Worm (Caenorhabditis elegans): Measurements from ENCODE around the gene H10D18.1.

Gene H10D18.1

ce11 chrV:3808336-3808735 is 6.7 kb upstream of the H10D18.1 start, which contains the start of gene srw-6:
Gene srw-6, plus strand, starts transcription at chrV:3808636.
- no peak for TF ChIP-seq ztf-23 (GFP tag; IDR thresholded peaks at IDR 0.05)
- TF ChIP-seq ref-1 (GFP tag; conservative IDR thresholded peaks at IDR 0.05), result no peak
- TF ChIP-seq tab-1 (GFP tag; IDR thresholded peaks at IDR 0.05), result no peak
- TF ChIP-seq cog-1 (tag; optimal IDR thresholded peaks at IDR 0.05), result no peak
- no peak for TF ChIP-seq T22C8.4 (GFP tag; IDR thresholded peaks at IDR 0.05)
- no peak for TF ChIP-seq klf-2 (GFP tag; conservative IDR thresholded peaks at IDR 0.05)
- no peak for TF ChIP-seq flt-1 (GFP tag; IDR thresholded peaks at IDR 0.05)
- no peak for TF ChIP-seq ztf-29 (GFP tag; IDR thresholded peaks at IDR 0.05)
- TF ChIP-seq med-1 (GFP tag; optimal IDR thresholded peaks at IDR 0.05; ENCODE audit: insufficient read depth), result no peak

- no peak for TF ChIP-seq T22C8.4 (GFP tag; IDR thresholded peaks at IDR 0.05)
Observed at ce11 chrV:3810035-3810434, 5.0 kb upstream of the H10D18.1 start.

- TF ChIP-seq klf-2 (GFP tag; conservative IDR thresholded peaks at IDR 0.05), result no peak
- TF ChIP-seq tab-1 (GFP tag; IDR thresholded peaks at IDR 0.05), result no peak
- TF ChIP-seq med-1 (GFP tag; optimal IDR thresholded peaks at IDR 0.05; ENCODE audit: insufficient read depth), result no peak
- TF ChIP-seq ztf-23 (GFP tag; IDR thresholded peaks at IDR 0.05), result no peak
- TF ChIP-seq ref-1 (GFP tag; conservative IDR thresholded peaks at IDR 0.05), result no peak
- TF ChIP-seq ztf-29 (GFP tag; IDR thresholded peaks at IDR 0.05), result no peak
- no peak for TF ChIP-seq T22C8.4 (GFP tag; IDR thresholded peaks at IDR 0.05)
- TF ChIP-seq cog-1 (tag; optimal IDR thresholded peaks at IDR 0.05), result no peak
- TF ChIP-seq flt-1 (GFP tag; IDR thresholded peaks at IDR 0.05), result no peak
Observed at ce11 chrV:3811541-3811940, 3.5 kb upstream of the H10D18.1 start, which contains the start of gene scl-13. Gene scl-13, minus strand, starts transcription at chrV:3811641.

DNA sequence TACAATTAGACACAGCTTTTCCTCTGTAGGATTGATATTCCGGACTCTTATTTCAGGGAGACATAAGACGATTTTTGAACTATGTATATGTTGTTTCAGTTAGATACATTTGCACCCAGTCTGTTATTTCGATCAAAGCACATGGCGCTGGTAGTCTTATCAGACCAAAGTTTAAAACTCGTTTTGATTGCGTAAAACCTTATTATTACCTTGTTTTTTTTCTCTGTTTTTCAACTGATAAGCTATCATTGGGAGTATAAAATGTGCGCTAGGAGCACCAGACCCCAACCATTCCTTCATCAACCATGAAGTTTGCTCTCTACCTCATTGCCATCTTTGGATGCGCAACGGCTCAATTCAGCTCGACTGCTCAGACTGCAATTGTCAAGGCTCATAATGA is 2.7 kb upstream of the H10D18.1 start, which contains the start of gene scl-12:
Gene scl-12, plus strand, starts transcription at position 301 of the 400 bp plus-strand sequence.
- TF ChIP-seq tab-1 (GFP tag; IDR thresholded peaks at IDR 0.05), result no peak
- no peak for TF ChIP-seq ref-1 (GFP tag; conservative IDR thresholded peaks at IDR 0.05)
- no peak for TF ChIP-seq klf-2 (GFP tag; conservative IDR thresholded peaks at IDR 0.05)
- TF ChIP-seq ztf-23 (GFP tag; IDR thresholded peaks at IDR 0.05), result no peak
- no peak for TF ChIP-seq flt-1 (GFP tag; IDR thresholded peaks at IDR 0.05)

- TF ChIP-seq T22C8.4 (GFP tag; IDR thresholded peaks at IDR 0.05), result no peak
- no peak for TF ChIP-seq klf-2 (GFP tag; conservative IDR thresholded peaks at IDR 0.05)
- TF ChIP-seq tab-1 (GFP tag; IDR thresholded peaks at IDR 0.05), result no peak
- no peak for TF ChIP-seq ref-1 (GFP tag; conservative IDR thresholded peaks at IDR 0.05)
- no peak for TF ChIP-seq ztf-23 (GFP tag; IDR thresholded peaks at IDR 0.05)
- TF ChIP-seq flt-1 (GFP tag; IDR thresholded peaks at IDR 0.05), result no peak
- no peak for TF ChIP-seq med-1 (GFP tag; optimal IDR thresholded peaks at IDR 0.05; ENCODE audit: insufficient read depth)
- TF ChIP-seq cog-1 (tag; optimal IDR thresholded peaks at IDR 0.05), result no peak
- no peak for TF ChIP-seq ztf-29 (GFP tag; IDR thresholded peaks at IDR 0.05)
Observed at ce11 chrV:3814009-3814408, 1.0 kb upstream of the H10D18.1 start.

ce11 chrV:3820875-3821274 is 5.9 kb downstream of the H10D18.1 start:
- TF ChIP-seq tab-1 (GFP tag; IDR thresholded peaks at IDR 0.05) (no peak), ztf-23 (GFP tag; IDR thresholded peaks at IDR 0.05) (no peak), ref-1 (GFP tag; conservative IDR thresholded peaks at IDR 0.05) (no peak), flt-1 (GFP tag; IDR thresholded peaks at IDR 0.05) (no peak), med-1 (GFP tag; optimal IDR thresholded peaks at IDR 0.05; ENCODE audit: insufficient read depth) (no peak)

DNA sequence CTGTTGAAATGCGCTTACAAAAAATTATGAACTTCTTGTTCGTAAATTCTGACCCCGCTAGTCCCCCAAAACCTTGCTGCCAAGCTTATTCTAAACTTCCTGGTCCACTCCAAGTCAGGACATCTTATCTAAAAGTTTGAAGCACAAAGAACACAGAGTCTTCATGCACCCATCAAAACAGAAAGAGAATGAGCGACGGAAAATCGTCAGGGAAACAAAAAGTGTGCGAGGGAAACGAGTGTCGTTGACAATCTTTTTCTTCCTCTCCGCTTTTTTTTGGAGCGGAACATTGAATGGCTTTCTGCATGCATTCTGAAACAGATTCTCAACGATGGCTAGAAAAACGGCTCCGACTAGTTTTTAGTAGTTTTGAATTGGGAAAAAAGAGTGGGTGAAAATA is 10.2 kb downstream of the H10D18.1 start:
- TF ChIP-seq tab-1 (GFP tag; IDR thresholded peaks at IDR 0.05) (no peak), ref-1 (GFP tag; conservative IDR thresholded peaks at IDR 0.05) (no peak), cog-1 (tag; optimal IDR thresholded peaks at IDR 0.05) (no peak), ztf-23 (GFP tag; IDR thresholded peaks at IDR 0.05) (no peak), med-1 (GFP tag; optimal IDR thresholded peaks at IDR 0.05; ENCODE audit: insufficient read depth) (no peak), T22C8.4 (GFP tag; IDR thresholded peaks at IDR 0.05) (no peak)

DNA sequence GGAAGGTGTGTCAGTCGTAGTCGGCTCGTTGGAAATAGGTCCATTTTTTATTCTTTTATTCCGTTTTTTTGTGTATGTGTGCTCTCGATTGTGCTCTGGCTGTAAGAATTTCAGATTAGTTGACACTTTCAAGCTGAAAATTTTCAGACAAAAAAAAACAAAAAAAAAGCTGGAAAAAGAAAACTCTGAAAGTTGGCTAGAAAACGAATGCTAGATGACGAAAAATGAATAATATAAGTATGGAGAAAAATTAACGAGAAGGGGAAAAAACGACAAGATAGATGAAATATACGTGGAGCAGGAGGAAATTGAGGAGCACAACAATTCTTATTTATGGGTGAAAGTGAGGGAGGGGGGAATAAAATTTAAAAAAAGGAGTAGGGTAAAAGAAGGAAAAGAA is 16.6 kb downstream of the H10D18.1 start, which contains the start of gene H10D18.5:
Gene H10D18.5, minus strand, starts transcription at position 101 of the 400 bp plus-strand sequence.
- no peak for TF ChIP-seq tab-1 (GFP tag; IDR thresholded peaks at IDR 0.05)
- no peak for TF ChIP-seq med-1 (GFP tag; optimal IDR thresholded peaks at IDR 0.05; ENCODE audit: insufficient read depth)
- no peak for TF ChIP-seq T22C8.4 (GFP tag; IDR thresholded peaks at IDR 0.05)
- TF ChIP-seq klf-2 (GFP tag; conservative IDR thresholded peaks at IDR 0.05), result no peak
- no peak for TF ChIP-seq ztf-29 (GFP tag; IDR thresholded peaks at IDR 0.05)
- TF ChIP-seq cog-1 (tag; optimal IDR thresholded peaks at IDR 0.05), result no peak
- no peak for TF ChIP-seq ref-1 (GFP tag; conservative IDR thresholded peaks at IDR 0.05)
- no peak for TF ChIP-seq flt-1 (GFP tag; IDR thresholded peaks at IDR 0.05)
- no peak for TF ChIP-seq ztf-23 (GFP tag; IDR thresholded peaks at IDR 0.05)

DNA sequence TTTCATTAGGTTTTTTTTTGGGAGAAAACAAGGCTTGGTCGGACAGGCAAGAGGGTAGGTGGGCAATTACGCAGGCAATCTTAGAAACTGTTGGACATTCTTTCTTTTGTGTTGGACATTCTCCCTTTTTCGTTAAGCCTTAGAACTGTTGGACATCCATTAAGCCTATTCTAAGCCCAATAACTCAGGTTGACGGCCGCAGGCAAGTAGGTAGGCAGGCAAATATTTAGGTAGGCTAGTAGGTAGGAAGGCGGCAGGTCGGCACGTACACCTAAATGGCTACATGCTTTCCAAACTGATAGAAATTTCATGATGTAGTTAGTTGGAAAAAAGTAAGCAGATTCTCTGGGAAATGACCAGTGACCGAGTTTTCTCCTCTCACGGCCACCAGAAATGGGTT is 17.1 kb downstream of the H10D18.1 start:
- TF ChIP-seq ztf-23 (GFP tag; IDR thresholded peaks at IDR 0.05) (no peak), tab-1 (GFP tag; IDR thresholded peaks at IDR 0.05) (no peak), med-1 (GFP tag; optimal IDR thresholded peaks at IDR 0.05; ENCODE audit: insufficient read depth) (no peak), flt-1 (GFP tag; IDR thresholded peaks at IDR 0.05) (no peak), T22C8.4 (GFP tag; IDR thresholded peaks at IDR 0.05) (no peak), cog-1 (tag; optimal IDR thresholded peaks at IDR 0.05) (no peak), ztf-29 (GFP tag; IDR thresholded peaks at IDR 0.05) (no peak), klf-2 (GFP tag; conservative IDR thresholded peaks at IDR 0.05) (no peak), ref-1 (GFP tag; conservative IDR thresholded peaks at IDR 0.05) (no peak)

DNA sequence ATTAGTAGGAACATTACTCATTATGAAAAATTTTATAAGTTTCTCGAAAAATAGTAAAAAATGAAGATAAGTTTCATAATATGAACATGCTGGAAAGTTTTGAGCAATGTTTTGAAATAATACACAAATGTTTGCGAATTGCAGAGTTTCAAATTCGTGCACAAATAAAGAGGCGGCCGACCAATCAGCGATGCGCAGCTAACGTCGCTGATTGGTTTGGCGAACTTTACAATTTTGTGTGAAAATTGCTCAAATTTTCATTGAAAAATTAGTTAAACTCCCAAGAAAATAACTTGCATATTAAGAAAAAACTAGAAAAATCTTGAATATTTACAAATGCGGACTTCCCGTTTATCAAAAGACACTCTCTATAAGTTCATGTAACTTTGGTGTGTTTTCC is 17.6 kb downstream of the H10D18.1 start:
- TF ChIP-seq med-1 (GFP tag; optimal IDR thresholded peaks at IDR 0.05; ENCODE audit: insufficient read depth) (no peak), ztf-23 (GFP tag; IDR thresholded peaks at IDR 0.05) (no peak), ztf-29 (GFP tag; IDR thresholded peaks at IDR 0.05) (no peak), flt-1 (GFP tag; IDR thresholded peaks at IDR 0.05) (no peak), cog-1 (tag; optimal IDR thresholded peaks at IDR 0.05) (no peak), ref-1 (GFP tag; conservative IDR thresholded peaks at IDR 0.05) (no peak), klf-2 (GFP tag; conservative IDR thresholded peaks at IDR 0.05) (no peak), T22C8.4 (GFP tag; IDR thresholded peaks at IDR 0.05) (no peak), tab-1 (GFP tag; IDR thresholded peaks at IDR 0.05) (no peak)
